Fruit fly (Drosophila melanogaster) whole organism, pupa: ENCODE data around the gene shv.

Source experiments
- CG10348 ChIP-seq: fragments of 200-800 bp; sonication (Bioruptor generic); IDR thresholded peaks from 2 replicates; pipeline ENCODE4 v1.3.6; 2022; ENCODE audit warnings: missing biosample characterization, missing genetic modification characterization
- CG13204 ChIP-seq: fragments of 200-800 bp; sonication (Bioruptor generic); optimal IDR thresholded peaks from 2 replicates; lab custom pipeline; 2018; ENCODE audit warnings: missing biosample characterization, mild to moderate bottlenecking, missing genetic modification characterization, moderate library complexity
- CG15710 ChIP-seq: fragments of 200-800 bp; sonication (Bioruptor generic); optimal IDR thresholded peaks from 2 replicates; lab custom pipeline; 2018; ENCODE audit warnings: missing biosample characterization, mild to moderate bottlenecking, missing genetic modification characterization, moderate library complexity
- CG34367 ChIP-seq: fragments of 200-800 bp; sonication (Bioruptor generic); optimal IDR thresholded peaks from 2 replicates; lab custom pipeline; 2018; ENCODE audit warnings: missing biosample characterization, mild to moderate bottlenecking, missing genetic modification characterization
- CG8301 ChIP-seq: fragments of 200-800 bp; sonication (Bioruptor generic); optimal IDR thresholded peaks from 2 replicates; lab custom pipeline; 2018; ENCODE audit warnings: missing biosample characterization, mild to moderate bottlenecking, missing genetic modification characterization
- D1 ChIP-seq: fragments of 200-800 bp; sonication (Bioruptor generic); optimal IDR thresholded peaks from 2 replicates; lab custom pipeline; 2018; ENCODE audit warnings: missing biosample characterization, mild to moderate bottlenecking, missing genetic modification characterization, moderate library complexity
- EcR ChIP-seq: fragments of 200-800 bp; sonication (Bioruptor generic); optimal IDR thresholded peaks from 3 replicates; lab custom pipeline; 2019; ENCODE audit warnings: missing biosample characterization, missing genetic modification characterization, mild to moderate bottlenecking, moderate library complexity, missing genetic modification reagents
- Pif1B ChIP-seq: fragments of 200-800 bp; sonication (Bioruptor generic); optimal IDR thresholded peaks from 3 replicates; lab custom pipeline; 2016; ENCODE audit warnings: missing biosample characterization, missing genetic modification characterization

DNA sequence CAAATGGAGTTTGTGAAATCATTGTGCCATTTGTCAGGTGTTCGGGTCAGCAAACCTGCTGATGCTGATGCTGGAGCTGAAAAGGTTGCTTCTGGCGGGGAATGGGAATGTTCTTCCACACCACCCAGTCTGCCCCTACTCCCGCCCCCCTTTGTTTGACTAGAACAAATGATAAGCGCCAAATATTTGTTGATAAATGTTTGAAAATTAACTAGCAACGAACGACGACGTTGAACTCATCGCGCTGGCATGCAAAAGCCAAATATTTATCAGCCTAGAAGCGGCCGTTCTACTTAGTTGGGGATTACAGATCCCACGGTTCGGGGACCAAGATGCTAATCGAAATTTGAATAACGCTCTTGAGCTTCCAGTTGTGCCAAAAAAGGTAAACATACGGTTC is 27.4 kb upstream of the shv start:
- TF ChIP-seq CG10348 (GFP tag; lab: Robert Waterston, UW) (no peak), CG34367 (tag; lab: Kevin White, UChicago) (no peak), CG15710 (tag; lab: Kevin White, UChicago) (no peak), CG8301 (tag; lab: Kevin White, UChicago) (no peak), Pif1B (no peak), D1 (tag; lab: Kevin White, UChicago) (no peak), EcR (GFP tag; lab: Kevin White, UChicago) (no peak), CG13204 (GFP tag; lab: Kevin White, UChicago) (no peak)
